Fruit fly (Drosophila melanogaster): Measurements from ENCODE around the gene CG14015.

CG14015 gene

DNA sequence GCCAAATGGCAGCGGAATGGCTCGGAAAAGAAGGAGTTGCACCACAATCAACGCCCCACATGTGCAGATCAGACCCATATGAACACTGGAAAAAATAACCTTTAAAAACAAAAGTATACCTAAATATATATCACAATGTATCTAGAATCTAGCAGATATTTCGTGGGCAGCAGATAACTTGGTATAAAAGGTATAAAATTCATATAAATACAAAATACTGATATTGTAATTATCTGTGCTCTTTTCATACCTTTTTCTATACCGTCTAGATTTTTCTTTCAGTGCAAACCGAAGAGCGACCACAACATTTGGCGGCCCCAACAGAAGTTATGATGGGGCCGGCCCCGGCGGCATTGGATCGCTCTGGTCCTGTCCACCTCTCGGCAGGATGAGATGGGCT is 37.7 kb downstream of the CG14015 start:
- peak; percentile 25; the same call in 1 of the 3 replicates for TF ChIP-seq CG4496 (GFP tag; IDR thresholded peaks at IDR 0.05)
- TF ChIP-seq Snoo (tag; optimal IDR thresholded peaks at IDR 0.05): peak; percentile 71
- peak; percentile 57 for TF ChIP-seq Pif1A (GFP tag; optimal IDR thresholded peaks at IDR 0.05)
- TF ChIP-seq CG13204 (GFP tag; optimal IDR thresholded peaks at IDR 0.05): peak; percentile 44
- peak; percentile 69 for TF ChIP-seq CG17806 (tag; optimal IDR thresholded peaks at IDR 0.05)
- no peak for TF ChIP-seq D1 (tag; optimal IDR thresholded peaks at IDR 0.05)
- peak; percentile 60 for TF ChIP-seq CG14655 (GFP tag; optimal IDR thresholded peaks at IDR 0.05)
- peak; percentile 68 for TF ChIP-seq CG15710 (tag; optimal IDR thresholded peaks at IDR 0.05)
- peak; percentile 29 for TF ChIP-seq Pif1B (GFP tag; optimal IDR thresholded peaks at IDR 0.05)
- TF ChIP-seq CG8301 (tag; optimal IDR thresholded peaks at IDR 0.05): peak; percentile 56
- TF ChIP-seq CG10348 (GFP tag; IDR thresholded peaks at IDR 0.05): no peak
- TF ChIP-seq CG34367 (tag; optimal IDR thresholded peaks at IDR 0.05): peak; percentile 46
- peak; percentile 75 for TF ChIP-seq CG9948 (tag; optimal IDR thresholded peaks at IDR 0.05)
- TF ChIP-seq CG32121 (GFP tag; IDR thresholded peaks at IDR 0.05): no peak
- peak; percentile 76 for TF ChIP-seq CG8159 (tag; optimal IDR thresholded peaks at IDR 0.05)

DNA sequence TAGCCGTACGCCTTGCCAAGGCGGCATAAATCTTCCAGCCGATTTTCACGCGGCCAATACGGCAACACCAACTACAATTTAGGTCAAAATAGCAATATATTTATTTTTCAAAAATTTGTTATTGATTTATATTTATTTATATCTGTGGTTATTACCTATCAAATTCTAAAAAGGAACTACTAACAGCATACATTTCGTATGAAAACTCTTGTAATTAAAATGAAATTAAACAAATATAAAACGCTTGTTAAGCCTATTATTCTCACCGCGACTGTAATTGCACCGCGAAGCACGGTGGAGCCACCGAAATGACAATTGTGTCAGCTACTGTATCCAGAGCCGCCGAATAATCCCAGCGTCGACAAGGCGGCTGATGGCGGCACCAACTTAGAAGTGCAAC is 39.5 kb downstream of the CG14015 start:
- TF ChIP-seq Ets98B (GFP tag; IDR thresholded peaks at IDR 0.05): no peak
- peak; percentile 7 for TF ChIP-seq CG8301 (tag; optimal IDR thresholded peaks at IDR 0.05)
- no peak for TF ChIP-seq Snoo (tag; optimal IDR thresholded peaks at IDR 0.05)
- no peak for TF ChIP-seq CG17806 (tag; optimal IDR thresholded peaks at IDR 0.05)
- TF ChIP-seq EcR (GFP tag; optimal IDR thresholded peaks at IDR 0.05): no peak
- no peak for TF ChIP-seq gl (tag; optimal IDR thresholded peaks at IDR 0.05)
- peak; percentile 4 for TF ChIP-seq CG8159 (tag; optimal IDR thresholded peaks at IDR 0.05)

- TF ChIP-seq CG14655 (GFP tag; optimal IDR thresholded peaks at IDR 0.05) (no peak), CG8301 (tag; optimal IDR thresholded peaks at IDR 0.05) (peak; percentile 0), CG4496 (GFP tag; IDR thresholded peaks at IDR 0.05) (no peak), fd96Ca (GFP tag; IDR thresholded peaks at IDR 0.05) (no peak)
Observed at dm6 chr2L:5496468-5497093, 42.4 kb downstream of the CG14015 start.

dm6 chr2L:5494808-5495356 is 44.1 kb downstream of the CG14015 start:
- TF ChIP-seq Snoo (tag; optimal IDR thresholded peaks at IDR 0.05): no peak
- TF ChIP-seq CG9948 (tag; optimal IDR thresholded peaks at IDR 0.05): peak; percentile 39
- no peak; the same call in 2 of the 3 replicates for TF ChIP-seq CG4496 (GFP tag; IDR thresholded peaks at IDR 0.05)
- peak; percentile 9 for TF ChIP-seq Pif1B (GFP tag; optimal IDR thresholded peaks at IDR 0.05)
- peak; percentile 46 for TF ChIP-seq CG8159 (tag; optimal IDR thresholded peaks at IDR 0.05)
- TF ChIP-seq CG13204 (GFP tag; optimal IDR thresholded peaks at IDR 0.05): no peak
- no peak for TF ChIP-seq CG34367 (tag; optimal IDR thresholded peaks at IDR 0.05)
- TF ChIP-seq EcR (GFP tag; optimal IDR thresholded peaks at IDR 0.05): no peak
- TF ChIP-seq CG12605 (GFP tag; IDR thresholded peaks at IDR 0.05): no peak
- no peak for TF ChIP-seq D1 (tag; optimal IDR thresholded peaks at IDR 0.05)
- peak; percentile 23; the same call in 1 of the 2 replicates for TF ChIP-seq Ets98B (GFP tag; IDR thresholded peaks at IDR 0.05)
- no peak for TF ChIP-seq rn (GFP tag; IDR thresholded peaks at IDR 0.05)
- TF ChIP-seq gl (tag; optimal IDR thresholded peaks at IDR 0.05): no peak
- peak; percentile 32 for TF ChIP-seq CG17806 (tag; optimal IDR thresholded peaks at IDR 0.05)
- TF ChIP-seq CG10348 (GFP tag; IDR thresholded peaks at IDR 0.05): no peak
- no peak for TF ChIP-seq Pif1A (GFP tag; optimal IDR thresholded peaks at IDR 0.05)
- peak; percentile 73 for TF ChIP-seq CG14655 (GFP tag; optimal IDR thresholded peaks at IDR 0.05)
- no peak for TF ChIP-seq CG32121 (GFP tag; IDR thresholded peaks at IDR 0.05)
- no peak for TF ChIP-seq CG15710 (tag; optimal IDR thresholded peaks at IDR 0.05)
- TF ChIP-seq fd96Ca (GFP tag; IDR thresholded peaks at IDR 0.05): no peak
- peak; percentile 60 for TF ChIP-seq CG8301 (tag; optimal IDR thresholded peaks at IDR 0.05)

- TF ChIP-seq EcR (GFP tag; optimal IDR thresholded peaks at IDR 0.05) (no peak), CG8301 (tag; optimal IDR thresholded peaks at IDR 0.05) (peak; percentile 43), CG15710 (tag; optimal IDR thresholded peaks at IDR 0.05) (peak; percentile 40), Snoo (tag; optimal IDR thresholded peaks at IDR 0.05) (peak; percentile 13), gl (tag; optimal IDR thresholded peaks at IDR 0.05) (peak; percentile 39), CG13204 (GFP tag; optimal IDR thresholded peaks at IDR 0.05) (peak; percentile 14), CG14655 (GFP tag; optimal IDR thresholded peaks at IDR 0.05) (peak; percentile 70), D1 (tag; optimal IDR thresholded peaks at IDR 0.05) (no peak), Pif1B (GFP tag; optimal IDR thresholded peaks at IDR 0.05) (no peak), CG8159 (tag; optimal IDR thresholded peaks at IDR 0.05) (peak; percentile 58), CG32121 (GFP tag; IDR thresholded peaks at IDR 0.05) (no peak), rn (GFP tag; IDR thresholded peaks at IDR 0.05) (no peak), CG17806 (tag; optimal IDR thresholded peaks at IDR 0.05) (peak; percentile 44), Ets98B (GFP tag; IDR thresholded peaks at IDR 0.05) (no peak), CG12605 (GFP tag; IDR thresholded peaks at IDR 0.05) (no peak), fd96Ca (GFP tag; IDR thresholded peaks at IDR 0.05) (no peak), Pif1A (GFP tag; optimal IDR thresholded peaks at IDR 0.05) (peak; percentile 19), CG9948 (tag; optimal IDR thresholded peaks at IDR 0.05) (peak; percentile 59), CG34367 (tag; optimal IDR thresholded peaks at IDR 0.05) (peak; percentile 9), CG4496 (GFP tag; IDR thresholded peaks at IDR 0.05) (no peak), CG10348 (GFP tag; IDR thresholded peaks at IDR 0.05) (no peak)
Observed at dm6 chr2L:5493907-5494404, 45.0 kb downstream of the CG14015 start.

- peak; percentile 63 for TF ChIP-seq Pif1A (GFP tag; optimal IDR thresholded peaks at IDR 0.05)
- TF ChIP-seq CG14655 (GFP tag; optimal IDR thresholded peaks at IDR 0.05): peak; percentile 29
- 0 out of 3 replicates have a peak, but pooled peaks have one; percentile 12 for TF ChIP-seq fd96Ca (GFP tag; IDR thresholded peaks at IDR 0.05)
- peak; percentile 49; the same call in 1 of the 3 replicates for TF ChIP-seq CG4496 (GFP tag; IDR thresholded peaks at IDR 0.05)
- TF ChIP-seq CG8159 (tag; optimal IDR thresholded peaks at IDR 0.05): peak; percentile 66
- peak; percentile 45 for TF ChIP-seq Pif1B (GFP tag; optimal IDR thresholded peaks at IDR 0.05)
- TF ChIP-seq rn (GFP tag; IDR thresholded peaks at IDR 0.05): no peak
- peak; percentile 58 for TF ChIP-seq CG34367 (tag; optimal IDR thresholded peaks at IDR 0.05)
- TF ChIP-seq gl (tag; optimal IDR thresholded peaks at IDR 0.05): no peak
- TF ChIP-seq Ets98B (GFP tag; IDR thresholded peaks at IDR 0.05): no peak
- TF ChIP-seq CG15710 (tag; optimal IDR thresholded peaks at IDR 0.05): peak; percentile 67
- peak; percentile 62 for TF ChIP-seq CG9948 (tag; optimal IDR thresholded peaks at IDR 0.05)
- TF ChIP-seq CG17806 (tag; optimal IDR thresholded peaks at IDR 0.05): peak; percentile 67
- TF ChIP-seq Snoo (tag; optimal IDR thresholded peaks at IDR 0.05): peak; percentile 73
Observed at dm6 chr2L:5492924-5493323, 46.1 kb downstream of the CG14015 start.
